Fruit fly (Drosophila melanogaster): Measurements from ENCODE around the gene Alg14.

Gene Alg14

DNA sequence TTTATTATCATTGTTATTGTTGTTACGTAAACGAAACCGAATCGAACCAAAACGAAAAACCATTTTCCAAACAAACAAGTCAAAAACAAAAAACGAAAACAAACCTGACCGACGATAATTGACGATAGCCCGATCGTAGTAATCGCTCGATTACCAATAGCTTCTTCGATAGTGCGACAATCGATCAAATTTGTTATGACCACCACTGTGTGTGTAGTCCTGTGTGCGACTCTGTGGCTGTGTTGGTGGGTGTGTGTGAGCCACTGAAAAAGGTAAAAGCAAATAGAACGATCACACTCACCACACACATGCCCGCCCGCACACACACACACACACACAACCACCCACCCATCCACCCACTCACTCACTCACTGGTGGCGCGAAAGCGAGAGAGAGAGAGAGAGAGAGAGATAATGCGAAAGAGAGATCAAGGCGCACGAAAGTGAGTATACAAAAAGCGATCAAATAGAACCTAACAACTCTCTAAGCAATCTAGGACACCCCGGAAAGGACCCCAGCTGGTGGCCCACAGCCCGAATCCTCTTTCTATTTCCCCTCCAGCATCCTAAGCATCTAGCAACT lies 12.6 kb downstream of the Alg14 start:
- no peak for TF ChIP-seq CG33017 (tag; optimal IDR thresholded peaks at IDR 0.05)
- TF ChIP-seq CG14711 (tag; optimal IDR thresholded peaks at IDR 0.05) = no peak
- no peak for TF ChIP-seq CG7045 (GFP tag; optimal IDR thresholded peaks at IDR 0.05)

DNA sequence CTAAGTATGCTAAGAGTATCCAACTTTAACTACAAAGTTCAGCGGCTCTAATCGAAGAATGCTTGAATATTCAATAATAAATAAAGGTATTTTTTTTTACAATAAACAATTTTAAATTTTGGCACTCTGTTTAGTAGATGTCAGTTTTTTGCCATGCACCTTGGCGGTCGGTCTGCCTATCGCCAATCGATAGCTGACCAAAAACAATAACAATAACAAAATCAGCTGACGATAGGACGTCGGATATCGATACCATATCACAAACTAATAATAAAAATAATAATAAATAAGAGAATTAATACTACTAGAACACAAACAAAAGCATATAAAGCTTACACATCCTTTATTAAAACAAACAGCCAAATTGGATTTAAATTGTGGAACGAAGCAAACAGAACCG lies 14.7 kb downstream of the Alg14 start, which contains the start of gene Gmap:
TSS of gene Gmap (plus strand) at position 241 of the 400 bp plus-strand sequence.
- TF ChIP-seq Mnt (GFP tag; optimal IDR thresholded peaks at IDR 0.05) (no peak), CG7101 (tag; optimal IDR thresholded peaks at IDR 0.05) (no peak), bab1 (GFP tag; optimal IDR thresholded peaks at IDR 0.05) (peak; percentile 39), Clk (GFP tag; optimal IDR thresholded peaks at IDR 0.05) (no peak), cic (GFP tag; optimal IDR thresholded peaks at IDR 0.05) (no peak), CG7045 (GFP tag; optimal IDR thresholded peaks at IDR 0.05) (no peak), ovo (GFP tag; optimal IDR thresholded peaks at IDR 0.05) (no peak), CG14711 (tag; optimal IDR thresholded peaks at IDR 0.05) (peak; percentile 15), kay (GFP tag; ENCODE audit: borderline replicate concordance) (peak; percentile 57), cnc (optimal IDR thresholded peaks at IDR 0.05) (no peak), CG1620 (GFP tag; optimal IDR thresholded peaks at IDR 0.05) (no peak), Crg-1 (GFP tag; optimal IDR thresholded peaks at IDR 0.05) (no peak), CG5204 (GFP tag; optimal IDR thresholded peaks at IDR 0.05) (no peak), toe (GFP tag; optimal IDR thresholded peaks at IDR 0.05) (no peak), pad (GFP tag; optimal IDR thresholded peaks at IDR 0.05) (no peak), CG12768 (GFP tag; optimal IDR thresholded peaks at IDR 0.05) (no peak), Hr96 (GFP tag; optimal IDR thresholded peaks at IDR 0.05) (no peak), CG33017 (tag; optimal IDR thresholded peaks at IDR 0.05) (no peak), tj (GFP tag; optimal IDR thresholded peaks at IDR 0.05) (no peak), CG11617 (GFP tag; optimal IDR thresholded peaks at IDR 0.05) (no peak)

DNA sequence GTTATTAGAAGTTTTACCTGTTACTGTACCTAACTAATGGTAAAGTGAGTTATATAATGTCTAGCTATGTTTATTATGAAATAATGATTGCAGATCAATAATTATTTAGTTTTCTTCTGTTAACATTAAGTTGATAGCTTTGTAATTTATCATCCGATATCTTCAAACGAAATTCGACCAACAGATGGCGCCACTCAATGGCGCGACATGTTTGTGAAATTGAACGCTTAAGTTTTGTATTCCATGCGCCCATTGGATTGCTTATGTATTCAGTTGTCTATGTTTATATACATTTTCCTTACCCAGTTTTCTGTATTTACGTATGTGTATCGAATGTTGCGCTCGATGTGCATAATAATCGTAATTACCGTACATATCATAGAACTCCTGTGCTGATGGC lies 18.6 kb downstream of the Alg14 start:
- TF ChIP-seq CG7045 (GFP tag; optimal IDR thresholded peaks at IDR 0.05) (no peak), CG7101 (tag; optimal IDR thresholded peaks at IDR 0.05) (no peak), kay (GFP tag; ENCODE audit: borderline replicate concordance) (no peak), Hr96 (GFP tag; optimal IDR thresholded peaks at IDR 0.05) (no peak), tj (GFP tag; optimal IDR thresholded peaks at IDR 0.05) (no peak), Clk (GFP tag; optimal IDR thresholded peaks at IDR 0.05) (no peak), Mnt (GFP tag; optimal IDR thresholded peaks at IDR 0.05) (no peak)

DNA sequence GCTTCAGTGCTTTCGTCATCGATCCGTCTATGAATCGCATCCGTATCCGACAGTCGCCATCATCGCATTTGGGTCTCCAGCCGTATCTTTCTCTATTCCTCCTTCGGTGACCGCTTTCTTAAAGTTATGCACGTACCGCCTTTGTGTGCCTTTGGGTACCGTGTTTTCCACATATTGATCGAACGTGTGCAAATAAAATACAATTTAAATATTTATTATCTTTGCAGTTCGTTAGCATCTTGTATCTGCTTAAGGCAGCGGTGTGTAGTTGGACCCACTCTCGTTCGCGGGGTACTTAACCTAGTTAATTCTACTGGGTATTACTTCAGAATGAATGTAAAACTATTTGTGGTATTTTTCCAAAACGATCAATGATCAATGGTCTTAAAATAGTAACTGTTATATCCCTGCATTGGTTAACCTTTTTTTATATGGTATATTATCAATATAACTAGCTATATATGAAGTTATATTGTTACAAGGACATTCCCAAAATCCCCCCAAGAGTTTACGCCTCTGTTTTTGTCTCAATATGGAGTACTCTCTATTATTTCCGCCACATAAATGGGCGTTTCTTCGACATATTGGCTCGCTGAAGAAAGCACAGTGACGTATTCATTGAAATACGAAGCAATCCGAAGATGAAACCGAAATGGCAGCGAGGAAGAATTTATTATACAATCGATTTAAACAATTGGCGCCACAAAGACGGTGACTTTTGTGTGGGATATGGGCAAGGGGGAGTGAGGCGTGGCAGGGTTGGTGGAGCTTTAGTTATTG lies 23.8 kb downstream of the Alg14 start:
- TF ChIP-seq CG11617 (GFP tag; optimal IDR thresholded peaks at IDR 0.05) = no peak
- TF ChIP-seq pad (GFP tag; optimal IDR thresholded peaks at IDR 0.05) = no peak
- no peak for TF ChIP-seq ovo (GFP tag; optimal IDR thresholded peaks at IDR 0.05)
- TF ChIP-seq CG7101 (tag; optimal IDR thresholded peaks at IDR 0.05) = no peak
- no peak for TF ChIP-seq CG12768 (GFP tag; optimal IDR thresholded peaks at IDR 0.05)
- TF ChIP-seq Clk (GFP tag; optimal IDR thresholded peaks at IDR 0.05) = no peak
- TF ChIP-seq toe (GFP tag; optimal IDR thresholded peaks at IDR 0.05) = no peak
- TF ChIP-seq tj (GFP tag; optimal IDR thresholded peaks at IDR 0.05) = no peak
- no peak for TF ChIP-seq Crg-1 (GFP tag; optimal IDR thresholded peaks at IDR 0.05)

DNA sequence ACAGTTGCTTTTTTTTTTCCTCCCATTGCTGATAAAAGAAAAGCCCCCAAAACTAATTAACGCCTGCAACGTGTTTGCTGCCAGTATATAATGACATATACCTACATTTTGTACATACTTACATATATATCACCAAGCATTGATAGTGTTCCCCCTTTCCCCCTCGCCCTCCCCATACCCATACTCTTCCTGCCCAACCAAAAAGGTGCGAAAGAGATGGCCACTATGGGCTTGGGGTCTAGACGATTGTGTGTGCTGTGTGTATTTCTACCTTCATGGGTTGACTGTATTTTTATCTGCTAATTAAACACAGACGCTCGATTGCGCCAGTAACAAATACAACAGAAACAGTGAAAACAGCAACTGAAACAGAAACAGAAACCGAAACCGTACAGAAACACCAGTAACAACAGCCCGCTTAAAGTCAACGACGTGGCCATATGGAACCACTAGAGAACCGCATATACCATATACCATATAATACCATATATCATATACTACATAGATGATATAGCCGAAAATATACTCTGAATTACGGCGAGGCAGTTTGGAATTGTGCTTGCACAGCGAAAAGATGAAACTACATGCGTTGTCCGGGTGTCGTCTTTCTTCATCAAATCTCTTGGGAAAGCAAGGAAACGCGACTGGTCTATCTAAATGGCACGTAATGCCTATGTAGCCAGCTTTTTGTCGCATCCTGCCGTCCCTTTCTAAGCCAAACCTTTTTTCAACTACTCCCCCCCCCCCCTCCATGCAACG lies 24.9 kb downstream of the Alg14 start:
- TF ChIP-seq toe (GFP tag; optimal IDR thresholded peaks at IDR 0.05) (no peak), CG11617 (GFP tag; optimal IDR thresholded peaks at IDR 0.05) (no peak), CG1620 (GFP tag; optimal IDR thresholded peaks at IDR 0.05) (no peak), cic (GFP tag; optimal IDR thresholded peaks at IDR 0.05) (peak; percentile 22), pad (GFP tag; optimal IDR thresholded peaks at IDR 0.05) (no peak), CG12768 (GFP tag; optimal IDR thresholded peaks at IDR 0.05) (no peak), Crg-1 (GFP tag; optimal IDR thresholded peaks at IDR 0.05) (no peak), CG5204 (GFP tag; optimal IDR thresholded peaks at IDR 0.05) (no peak), tj (GFP tag; optimal IDR thresholded peaks at IDR 0.05) (peak; percentile 90), CG7045 (GFP tag; optimal IDR thresholded peaks at IDR 0.05) (no peak), Clk (GFP tag; optimal IDR thresholded peaks at IDR 0.05) (no peak), CG33017 (tag; optimal IDR thresholded peaks at IDR 0.05) (no peak), Mnt (GFP tag; optimal IDR thresholded peaks at IDR 0.05) (no peak), CG14711 (tag; optimal IDR thresholded peaks at IDR 0.05) (no peak), bab1 (GFP tag; optimal IDR thresholded peaks at IDR 0.05) (no peak)

All from whole organism, adult.